Worm (Caenorhabditis elegans) whole organism, L4 larva: ENCODE results near the gene gad-1.

ENCODE experiments used
- Y105C5A.15 ChIP-seq: fragments of 200-800 bp; sonication (Bioruptor generic); IDR thresholded peaks from 2 replicates; pipeline ENCODE4 v1.3.6; 2022; ENCODE audit warnings: missing genetic modification characterization, missing compliant biosample characterization
- aly-2 ChIP-seq: sonication (generic microtip); optimal IDR thresholded peaks from 2 replicates; lab custom pipeline; 2018; ENCODE audit warnings: missing biosample characterization, missing genetic modification characterization
- ama-1 ChIP-seq: fragments of 150-350 bp; optimal IDR thresholded peaks from 2 replicates; lab custom pipeline; 2014; ENCODE audit warnings: inconsistent platforms, mixed read lengths
- dpl-1 ChIP-seq: fragments of 150-350 bp; optimal IDR thresholded peaks from 2 replicates; lab custom pipeline; 2014; ENCODE audit warnings: missing biosample characterization, missing genetic modification reagents, missing genetic modification characterization
- fkh-10 ChIP-seq: fragments of 150-350 bp; optimal IDR thresholded peaks from 2 replicates; lab custom pipeline; 2014; ENCODE audit warnings: missing biosample characterization, missing genetic modification reagents, missing genetic modification characterization
- mdl-1 ChIP-seq, 2 experiments: fragments of 150-350 bp in 1 of 2; sonication (generic microtip) in 1 of 2; optimal IDR thresholded peaks; 2 replicates each; lab custom pipeline; 2014 to 2017; ENCODE audit warnings: missing biosample characterization in 2 of 2, missing genetic modification characterization in 2 of 2
- nhr-11 ChIP-seq: fragments of 150-350 bp; optimal IDR thresholded peaks from 2 replicates; lab custom pipeline; 2014; ENCODE audit warnings: missing biosample characterization, missing genetic modification characterization
- unc-130 ChIP-seq: sonication (generic microtip); optimal IDR thresholded peaks from 2 replicates; lab custom pipeline; 2016; ENCODE audit warnings: missing genetic modification reagents, missing genetic modification characterization, missing compliant biosample characterization

- TF ChIP-seq ama-1 (no peak), aly-2 (tag; lab: Kevin White, UChicago) (no peak), fkh-10 (GFP tag; lab: Kevin White, UChicago) (no peak), mdl-1 (tag; optimal IDR thresholded peaks at IDR 0.05; lab: Kevin White, UChicago) (no peak), nhr-11 (tag; lab: Kevin White, UChicago) (no peak), Y105C5A.15 (no peak), dpl-1 (no peak), unc-130 (GFP tag; lab: Kevin White, UChicago) (no peak)
Observed at ce11 chrV:6407587-6407986, 25.7 kb downstream of the gad-1 start.
